Fruit fly (Drosophila melanogaster) whole organism, embryonic: ENCODE results near the gene CG10710.

Source experiments
- Ada2b ChIP-seq: fragments of 200-800 bp; sonication (Bioruptor generic); IDR thresholded peaks from 2 replicates; pipeline ENCODE4 v1.3.6; 2022; ENCODE audit warnings: missing biosample characterization, missing genetic modification characterization
- Awh ChIP-seq: fragments of 200-800 bp; sonication (Bioruptor generic); IDR thresholded peaks from 2 replicates; pipeline ENCODE4, ENCODE4 v1.3.6; 2022; ENCODE audit warnings: missing biosample characterization, missing genetic modification characterization
- Bdp1 ChIP-seq: fragments of 200-800 bp; sonication (Bioruptor generic); optimal IDR thresholded peaks from 3 replicates; lab custom pipeline; 2016; ENCODE audit warnings: missing biosample characterization, missing genetic modification characterization
- CG10321 ChIP-seq: fragments of 200-800 bp; sonication (Bioruptor generic); IDR thresholded peaks from 2 replicates; pipeline ENCODE4 v1.3.6; 2022; ENCODE audit warnings: missing biosample characterization, missing genetic modification characterization
- CG11085 ChIP-seq: fragments of 200-800 bp; sonication (Bioruptor generic); IDR thresholded peaks from 2 replicates; pipeline ENCODE4 v1.3.6; 2022; ENCODE audit warnings: missing biosample characterization, missing genetic modification characterization
- CG11696 ChIP-seq: fragments of 200-800 bp; sonication (Bioruptor generic); IDR thresholded peaks from 2 replicates; pipeline ENCODE4 v1.3.6; 2022; ENCODE audit warnings: missing biosample characterization, missing genetic modification characterization
- CG12104 ChIP-seq: fragments of 200-800 bp; sonication (Bioruptor generic); optimal IDR thresholded peaks from 3 replicates; lab custom pipeline; 2016; ENCODE audit warnings: missing biosample characterization, missing genetic modification characterization
- CG12236 ChIP-seq: fragments of 200-800 bp; sonication (Bioruptor generic); optimal IDR thresholded peaks from 2 replicates; lab custom pipeline; 2016; ENCODE audit warnings: missing biosample characterization, missing genetic modification characterization
- CG13424 ChIP-seq: fragments of 200-800 bp; sonication (Bioruptor generic); optimal IDR thresholded peaks from 2 replicates; lab custom pipeline; 2019; ENCODE audit warnings: missing biosample characterization, mild to moderate bottlenecking, missing genetic modification characterization, moderate library complexity
- CG13775 ChIP-seq: fragments of 200-800 bp; sonication (Bioruptor generic); optimal IDR thresholded peaks from 3 replicates; lab custom pipeline; 2017; ENCODE audit warnings: missing biosample characterization, mild to moderate bottlenecking, missing genetic modification characterization
- CG17328 ChIP-seq: fragments of 200-800 bp; sonication (Bioruptor generic); IDR thresholded peaks from 2 replicates; pipeline ENCODE4 v1.3.6; 2022; ENCODE audit warnings: missing biosample characterization, missing genetic modification characterization
- CG17385 ChIP-seq: fragments of 200-800 bp; sonication (Bioruptor generic); optimal IDR thresholded peaks from 3 replicates; lab custom pipeline; 2018; ENCODE audit warnings: missing biosample characterization, mild to moderate bottlenecking, missing genetic modification characterization
- CG18011 ChIP-seq: fragments of 200-800 bp; sonication (Bioruptor generic); optimal IDR thresholded peaks from 2 replicates; lab custom pipeline; 2017; ENCODE audit warnings: missing biosample characterization, missing genetic modification characterization, mild to moderate bottlenecking, moderate library complexity, missing genotype
- CG18764 ChIP-seq: fragments of 200-800 bp; sonication (Bioruptor generic); optimal IDR thresholded peaks from 3 replicates; lab custom pipeline; 2016; ENCODE audit warnings: missing biosample characterization, missing genetic modification characterization
- CG2116 ChIP-seq: fragments of 200-800 bp; sonication (Bioruptor generic); optimal IDR thresholded peaks from 3 replicates; lab custom pipeline; 2018; ENCODE audit warnings: missing biosample characterization, mild to moderate bottlenecking, missing genetic modification characterization
- CG2129 ChIP-seq: fragments of 200-800 bp; sonication (Bioruptor generic); IDR thresholded peaks from 2 replicates; pipeline ENCODE4 v1.3.6; 2022; ENCODE audit warnings: missing biosample characterization, missing genetic modification characterization; ENCODE audit not compliant: partially characterized antibody
- CG32532 ChIP-seq: fragments of 200-800 bp; sonication (Bioruptor generic); IDR thresholded peaks from 2 replicates; pipeline ENCODE4 v1.3.6; 2022; ENCODE audit warnings: missing biosample characterization, missing genetic modification characterization
- CG42726 ChIP-seq: fragments of 200-800 bp; sonication (Bioruptor generic); IDR thresholded peaks from 2 replicates; pipeline ENCODE4 v1.3.6; 2022; ENCODE audit warnings: missing biosample characterization, missing genetic modification characterization; ENCODE audit not compliant: partially characterized antibody
- CG8290 ChIP-seq, 3 experiments: fragments of 200-800 bp; sonication (Bioruptor generic); optimal IDR thresholded peaks; 2 replicates each; lab custom pipeline; 2016 to 2019; ENCODE audit warnings: missing biosample characterization in 3 of 3, missing genetic modification characterization in 3 of 3, mild to moderate bottlenecking in 2 of 3, moderate library complexity in 1 of 3
- D19B ChIP-seq: fragments of 200-800 bp; sonication (Bioruptor generic); optimal IDR thresholded peaks from 2 replicates; lab custom pipeline; 2017; ENCODE audit warnings: missing biosample characterization, mild to moderate bottlenecking, missing genetic modification characterization
- Dfd ChIP-seq, 2 experiments: fragments of >200 bp; optimal IDR thresholded peaks; 2 replicates each; lab custom pipeline; 2017; ENCODE audit warnings: missing biosample characterization in 2 of 2, missing genetic modification characterization in 2 of 2
- Dref ChIP-seq: fragments of 200-800 bp; sonication (Bioruptor generic); IDR thresholded peaks from 2 replicates; pipeline ENCODE4 v1.3.6; 2022; ENCODE audit warnings: missing biosample characterization, missing genetic modification characterization
- Hey ChIP-seq: fragments of 200-800 bp; sonication (Bioruptor generic); optimal IDR thresholded peaks from 3 replicates; lab custom pipeline; 2018; ENCODE audit warnings: missing biosample characterization, mild to moderate bottlenecking, missing genetic modification characterization
- Hmr ChIP-seq: fragments of 200-800 bp; sonication (Bioruptor generic); optimal IDR thresholded peaks from 3 replicates; lab custom pipeline; 2017; ENCODE audit warnings: mild to moderate bottlenecking, missing biosample characterization, missing genetic modification reagents, missing genetic modification characterization
- Myb ChIP-seq: fragments of 200-800 bp; sonication (Bioruptor generic); optimal IDR thresholded peaks from 2 replicates; lab custom pipeline; 2016; ENCODE audit warnings: missing biosample characterization, missing genetic modification characterization
- NC2β ChIP-seq: fragments of 200-800 bp; sonication (Bioruptor generic); optimal IDR thresholded peaks from 2 replicates; lab custom pipeline; 2016; ENCODE audit warnings: missing biosample characterization, missing genetic modification characterization
- NfI ChIP-seq: fragments of 200-800 bp; sonication (Bioruptor generic); optimal IDR thresholded peaks from 3 replicates; lab custom pipeline; 2018; ENCODE audit warnings: missing biosample characterization, mild to moderate bottlenecking, missing genetic modification characterization, moderate library complexity
- Optix ChIP-seq: fragments of 200-800 bp; sonication (Bioruptor generic); IDR thresholded peaks from 3 replicates; pipeline ENCODE4 v1.3.6; 2022; ENCODE audit warnings: missing biosample characterization, missing genetic modification characterization
- Sox100B ChIP-seq: fragments of 200-800 bp; sonication (Bioruptor generic); optimal IDR thresholded peaks from 3 replicates; lab custom pipeline; 2018; ENCODE audit warnings: missing biosample characterization, mild to moderate bottlenecking, missing genetic modification characterization
- Sry-δ ChIP-seq: fragments of 200-800 bp; sonication (Bioruptor generic); optimal IDR thresholded peaks from 2 replicates; lab custom pipeline; 2016; ENCODE audit warnings: missing biosample characterization, missing genetic modification characterization
- ab ChIP-seq: fragments of 200-800 bp; sonication (Bioruptor generic); optimal IDR thresholded peaks from 2 replicates; lab custom pipeline; 2016; ENCODE audit warnings: missing biosample characterization, missing genetic modification characterization
- ato ChIP-seq: fragments of 200-800 bp; sonication (Bioruptor generic); IDR thresholded peaks from 2 replicates; pipeline ENCODE4 v1.3.6; 2022; ENCODE audit warnings: missing biosample characterization, missing genetic modification characterization; ENCODE audit not compliant: partially characterized antibody
- bigmax ChIP-seq: fragments of 200-800 bp; sonication (Bioruptor generic); optimal IDR thresholded peaks from 2 replicates; lab custom pipeline; 2018; ENCODE audit warnings: missing biosample characterization, mild to moderate bottlenecking, missing genetic modification characterization
- emc ChIP-seq: fragments of 200-800 bp; sonication (Bioruptor generic); optimal IDR thresholded peaks from 2 replicates; lab custom pipeline; 2016; ENCODE audit warnings: missing biosample characterization, missing genetic modification characterization
- her ChIP-seq: fragments of 200-800 bp; sonication (Bioruptor generic); optimal IDR thresholded peaks from 2 replicates; lab custom pipeline; 2016; ENCODE audit warnings: missing biosample characterization, missing genetic modification characterization
- knrl ChIP-seq: fragments of 200-800 bp; sonication (Bioruptor generic); IDR thresholded peaks from 3 replicates; pipeline ENCODE4 v1.3.6; 2022; ENCODE audit warnings: missing biosample characterization, missing genetic modification characterization; ENCODE audit not compliant: partially characterized antibody
- lab ChIP-seq: fragments of 200-800 bp; sonication (Bioruptor generic); optimal IDR thresholded peaks from 3 replicates; lab custom pipeline; 2017; ENCODE audit warnings: missing biosample characterization, missing genetic modification characterization, mild to moderate bottlenecking, moderate library complexity, missing genetic modification reagents
- luna ChIP-seq: fragments of 200-800 bp; sonication (Bioruptor generic); optimal IDR thresholded peaks from 2 replicates; lab custom pipeline; 2016; ENCODE audit warnings: missing biosample characterization, missing genetic modification characterization
- mirr ChIP-seq: fragments of 200-800 bp; sonication (Bioruptor generic); optimal IDR thresholded peaks from 3 replicates; lab custom pipeline; 2018; ENCODE audit warnings: missing biosample characterization, mild to moderate bottlenecking, missing genetic modification characterization
- onecut ChIP-seq: fragments of 200-800 bp; sonication (Bioruptor generic); IDR thresholded peaks from 2 replicates; pipeline ENCODE4 v1.3.6; 2022; ENCODE audit warnings: missing biosample characterization, missing genetic modification characterization
- rib ChIP-seq: fragments of 200-800 bp; sonication (Bioruptor generic); IDR thresholded peaks from 2 replicates; pipeline ENCODE4 v1.3.6; 2022; ENCODE audit warnings: missing biosample characterization, missing genetic modification characterization
- sim ChIP-seq: fragments of 200-800 bp; sonication (Bioruptor generic); IDR thresholded peaks from 2 replicates; pipeline ENCODE4 v1.3.6; 2022; ENCODE audit warnings: missing biosample characterization, missing genetic modification characterization
- sqz ChIP-seq: fragments of 200-800 bp; sonication (Bioruptor generic); optimal IDR thresholded peaks from 3 replicates; lab custom pipeline; 2018; ENCODE audit warnings: missing biosample characterization, mild to moderate bottlenecking, missing genetic modification characterization
- ssp ChIP-seq: fragments of 200-800 bp; sonication (Bioruptor generic); IDR thresholded peaks from 2 replicates; pipeline ENCODE4 v1.3.6; 2022; ENCODE audit warnings: missing biosample characterization, missing genetic modification characterization
- sug ChIP-seq: fragments of 200-800 bp; optimal IDR thresholded peaks from 2 replicates; lab custom pipeline; 2019; ENCODE audit warnings: missing biosample characterization, mild to moderate bottlenecking, missing genetic modification characterization, moderate library complexity
- tna ChIP-seq: fragments of 200-800 bp; sonication (Bioruptor generic); IDR thresholded peaks from 2 replicates; pipeline ENCODE4 v1.3.6; 2022; ENCODE audit warnings: missing biosample characterization, missing genetic modification characterization; ENCODE audit not compliant: partially characterized antibody
- tx ChIP-seq: fragments of 200-800 bp; sonication (Bioruptor generic); optimal IDR thresholded peaks from 2 replicates; lab custom pipeline; 2016; ENCODE audit warnings: missing biosample characterization, missing genetic modification characterization
- yki ChIP-seq: fragments of >200 bp; optimal IDR thresholded peaks from 3 replicates; lab custom pipeline; 2018
- z ChIP-seq: fragments of 200-800 bp; sonication (Bioruptor generic); IDR thresholded peaks from 3 replicates; pipeline ENCODE4 v1.3.6; 2022; ENCODE audit warnings: missing biosample characterization, missing genetic modification characterization

CG10710 gene

DNA sequence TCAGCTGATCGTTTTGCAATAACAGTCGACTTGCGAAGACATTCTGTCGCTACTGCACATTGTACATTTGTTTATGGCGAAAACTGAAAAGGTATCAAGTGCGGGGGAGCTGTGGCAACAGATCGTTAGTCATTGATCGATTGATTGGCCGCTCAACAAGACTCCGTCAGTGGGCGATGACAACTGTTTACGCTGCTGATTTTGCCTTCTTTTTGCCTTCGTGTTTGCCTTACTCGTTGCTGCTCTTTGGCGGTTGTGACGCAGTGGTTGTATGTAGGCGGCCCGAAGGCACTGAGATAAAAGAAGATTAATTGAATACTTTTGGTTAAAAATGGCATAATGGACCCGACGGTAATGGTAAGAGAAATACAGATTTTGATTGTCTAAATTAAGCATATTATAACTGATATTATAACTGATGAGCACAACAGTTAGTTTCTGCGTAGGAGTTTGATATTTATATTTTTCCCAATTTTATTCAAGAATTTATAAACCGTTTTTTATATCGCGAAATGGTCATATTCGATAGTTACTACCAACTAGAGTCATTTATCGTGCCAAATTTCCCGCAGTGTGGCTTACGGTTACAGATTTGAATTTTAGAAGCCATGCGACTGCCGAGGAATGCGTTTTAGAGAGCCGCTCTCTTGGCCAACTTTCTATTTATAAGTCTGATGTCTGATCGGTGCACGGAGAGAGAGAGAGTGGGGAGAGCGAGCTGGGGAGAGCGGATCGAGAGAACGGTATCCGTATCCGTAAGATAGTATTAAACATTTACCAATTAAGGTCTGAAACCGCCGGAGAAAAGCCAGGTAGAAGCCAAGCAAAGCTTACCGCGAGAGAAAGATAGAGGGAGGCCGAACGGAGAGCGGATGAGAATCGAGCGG lies 42.6 kb downstream of the CG10710 start (continued):
- TF ChIP-seq CG12104 (GFP tag; lab: Kevin White, UChicago), result peak; percentile 86
- peak; percentile 78 for TF ChIP-seq CG18011 (GFP tag; lab: Kevin White, UChicago)
- TF ChIP-seq Dfd (GFP tag; optimal IDR thresholded peaks at IDR 0.05; lab: Kevin White, UChicago), result no peak
- TF ChIP-seq sug (tag; lab: Kevin White, UChicago), result peak; percentile 77
- peak; percentile 75 for TF ChIP-seq CG11696
- TF ChIP-seq Hey, result no peak
- TF ChIP-seq CG17385 (GFP tag; lab: Kevin White, UChicago), result peak; percentile 82
- peak; percentile 79 for TF ChIP-seq D19B (GFP tag; lab: Kevin White, UChicago)
- peak; percentile 71 for TF ChIP-seq Awh
- TF ChIP-seq ab (GFP tag; lab: Kevin White, UChicago), result no peak
- TF ChIP-seq CG32532, result peak; percentile 86
- TF ChIP-seq emc (GFP tag; lab: Kevin White, UChicago), result peak; percentile 63
- TF ChIP-seq CG12236 (GFP tag; lab: Kevin White, UChicago), result peak; percentile 26
- peak; percentile 48 for TF ChIP-seq tx (GFP tag; lab: Kevin White, UChicago)
- TF ChIP-seq ato (GFP tag; lab: Robert Waterston, UW), result no peak
- no peak; the same call in 1 of the 2 replicates for TF ChIP-seq CG10321 (GFP tag; lab: Robert Waterston, UW)
- TF ChIP-seq CG13424 (tag; lab: Kevin White, UChicago), result peak; percentile 94
- TF ChIP-seq CG42726 (GFP tag; lab: Robert Waterston, UW), result no peak
- TF ChIP-seq CG18764, result peak; percentile 79
- no peak for TF ChIP-seq tna
- no peak for TF ChIP-seq mirr (GFP tag; lab: Kevin White, UChicago)
- peak; percentile 91 for TF ChIP-seq NfI (GFP tag; lab: Kevin White, UChicago)
- TF ChIP-seq lab (GFP tag; lab: Kevin White, UChicago), result peak; percentile 93
- TF ChIP-seq Myb (GFP tag; lab: Kevin White, UChicago), result peak; percentile 30
- peak; percentile 70 for TF ChIP-seq CG11085
- TF ChIP-seq bigmax, result no peak
- TF ChIP-seq z (GFP tag; lab: Robert Waterston, UW), result no peak
- peak; percentile 77 for TF ChIP-seq CG17328
- peak; percentile 82 for TF ChIP-seq ssp (GFP tag; lab: Robert Waterston, UW)
- peak; percentile 99 for TF ChIP-seq yki (lab: Kevin White, UChicago)
- TF ChIP-seq sqz (GFP tag; lab: Kevin White, UChicago), result peak; percentile 63
- TF ChIP-seq her (GFP tag; lab: Kevin White, UChicago), result no peak
- TF ChIP-seq NC2β (GFP tag; lab: Kevin White, UChicago), result peak; percentile 20
- TF ChIP-seq CG2129 (GFP tag; lab: Robert Waterston, UW), result 0 out of 2 replicates have a peak, but pooled peaks have one; percentile 21
- peak; percentile 92 for TF ChIP-seq Hmr (GFP tag; lab: Kevin White, UChicago)
- peak; percentile 69 for TF ChIP-seq onecut (GFP tag; lab: Robert Waterston, UW)
- TF ChIP-seq CG13775 (GFP tag; lab: Kevin White, UChicago), result peak; percentile 91
- no peak for TF ChIP-seq Dref (GFP tag; lab: Robert Waterston, UW)
- peak; percentile 47 for TF ChIP-seq Sry-δ (GFP tag; lab: Kevin White, UChicago)
- TF ChIP-seq CG8290 (GFP tag; optimal IDR thresholded peaks at IDR 0.05; lab: Kevin White, UChicago), result peak; percentile 55
- TF ChIP-seq CG8290 (tag; optimal IDR thresholded peaks at IDR 0.05; lab: Kevin White, UChicago), result peak in 1 of 2 experiments; percentile 53
- no peak for TF ChIP-seq luna (GFP tag; lab: Kevin White, UChicago)
- TF ChIP-seq knrl (GFP tag; lab: Robert Waterston, UW), result no peak
- peak; percentile 84 for TF ChIP-seq Ada2b
- peak; percentile 13 for TF ChIP-seq Bdp1 (GFP tag; lab: Kevin White, UChicago)
- TF ChIP-seq rib (GFP tag; lab: Robert Waterston, UW), result no peak; the same call in 1 of the 2 replicates
- TF ChIP-seq sim (GFP tag; lab: Robert Waterston, UW), result peak; percentile 76; the same call in 1 of the 2 replicates
- TF ChIP-seq Optix (GFP tag; lab: Robert Waterston, UW), result peak; percentile 30; the same call in 1 of the 3 replicates
- peak; percentile 55 for TF ChIP-seq CG2116 (GFP tag; lab: Kevin White, UChicago)
- peak; percentile 96 for TF ChIP-seq Sox100B (GFP tag; lab: Kevin White, UChicago)
